Fruit fly (Drosophila melanogaster) whole organism, embryonic: ENCODE data around the gene CG13124.
A peak's percentile ranks its signal among the peaks of the same experiment; 100 is the strongest.

ENCODE experiments used
- Antp ChIP-seq: fragments of 200-800 bp; sonication (Bioruptor generic); optimal IDR thresholded peaks from 3 replicates; lab custom pipeline; 2016; ENCODE audit warnings: missing biosample characterization, missing genetic modification characterization
- Asciz ChIP-seq: fragments of 200-800 bp; sonication (Bioruptor generic); optimal IDR thresholded peaks from 2 replicates; lab custom pipeline; 2017; ENCODE audit warnings: missing biosample characterization, mild to moderate bottlenecking, missing genetic modification characterization, missing genetic modification reagents
- B-H1 ChIP-seq: fragments of 200-800 bp; sonication (Bioruptor generic); IDR thresholded peaks from 3 replicates; pipeline ENCODE4 v1.3.6; 2022; ENCODE audit warnings: missing biosample characterization, missing genetic modification characterization
- CG10274 ChIP-seq: fragments of 200-800 bp; sonication (Bioruptor generic); optimal IDR thresholded peaks from 3 replicates; lab custom pipeline; 2017; ENCODE audit warnings: missing biosample characterization, mild to moderate bottlenecking, missing genetic modification characterization
- CG12104 ChIP-seq: fragments of 200-800 bp; sonication (Bioruptor generic); optimal IDR thresholded peaks from 3 replicates; lab custom pipeline; 2016; ENCODE audit warnings: missing biosample characterization, missing genetic modification characterization
- CG12155 ChIP-seq: fragments of 200-800 bp; sonication (Bioruptor generic); optimal IDR thresholded peaks from 3 replicates; lab custom pipeline; 2016; ENCODE audit warnings: missing biosample characterization, missing genetic modification characterization
- CG13624 ChIP-seq: fragments of 200-800 bp; sonication (Bioruptor generic); optimal IDR thresholded peaks from 2 replicates; lab custom pipeline; 2016; ENCODE audit warnings: missing biosample characterization, missing genetic modification characterization
- CG14710 ChIP-seq: fragments of 200-800 bp; sonication (Bioruptor generic); optimal IDR thresholded peaks from 3 replicates; lab custom pipeline; 2019; ENCODE audit warnings: missing biosample characterization, mild to moderate bottlenecking, missing genetic modification characterization, moderate library complexity
- CG14860 ChIP-seq: fragments of 200-800 bp; sonication (Bioruptor generic); IDR thresholded peaks from 3 replicates; pipeline ENCODE4 v1.3.6; 2022; ENCODE audit warnings: missing biosample characterization, missing genetic modification characterization; ENCODE audit not compliant: partially characterized antibody
- CG15011 ChIP-seq: fragments of 200-800 bp; sonication (Bioruptor generic); optimal IDR thresholded peaks from 3 replicates; lab custom pipeline; 2018; ENCODE audit warnings: missing biosample characterization, mild to moderate bottlenecking, missing genetic modification characterization
- CG15269 ChIP-seq: fragments of 200-800 bp; sonication (Bioruptor generic); optimal IDR thresholded peaks from 2 replicates; lab custom pipeline; 2018; ENCODE audit warnings: missing biosample characterization, mild to moderate bottlenecking, missing genetic modification characterization, moderate library complexity
- CG16813 ChIP-seq: fragments of 200-800 bp; sonication (Bioruptor generic); IDR thresholded peaks from 3 replicates; pipeline ENCODE4 v1.3.6; 2022; ENCODE audit warnings: missing biosample characterization, missing genetic modification characterization; ENCODE audit not compliant: partially characterized antibody
- CG17912 ChIP-seq: fragments of 200-800 bp; sonication (Bioruptor generic); optimal IDR thresholded peaks from 2 replicates; lab custom pipeline; 2018; ENCODE audit warnings: missing biosample characterization, mild to moderate bottlenecking, missing genetic modification characterization
- CG2712 ChIP-seq: fragments of 200-800 bp; optimal IDR thresholded peaks from 3 replicates; lab custom pipeline; 2019; ENCODE audit warnings: missing biosample characterization, mild to moderate bottlenecking, missing genetic modification characterization, moderate library complexity
- CG3065 ChIP-seq: fragments of 200-800 bp; sonication (Bioruptor generic); optimal IDR thresholded peaks from 2 replicates; lab custom pipeline; 2016; ENCODE audit warnings: missing biosample characterization, missing genetic modification characterization
- CG31441 ChIP-seq: fragments of 200-800 bp; sonication (Bioruptor generic); IDR thresholded peaks from 2 replicates; pipeline ENCODE4 v1.3.6; 2022; ENCODE audit warnings: missing biosample characterization, missing genetic modification characterization
- CG34376 ChIP-seq: fragments of 200-800 bp; sonication (Bioruptor generic); optimal IDR thresholded peaks from 2 replicates; lab custom pipeline; 2018; ENCODE audit warnings: missing biosample characterization, mild to moderate bottlenecking, missing genetic modification characterization
- CG3838 ChIP-seq: fragments of 200-800 bp; sonication (Bioruptor generic); optimal IDR thresholded peaks from 3 replicates; lab custom pipeline; 2016; ENCODE audit warnings: missing biosample characterization, missing genetic modification characterization
- CG4707 ChIP-seq: fragments of 200-800 bp; sonication (Bioruptor generic); optimal IDR thresholded peaks from 2 replicates; lab custom pipeline; 2018; ENCODE audit warnings: missing biosample characterization, mild to moderate bottlenecking, missing genetic modification characterization, moderate library complexity
- CG5180 ChIP-seq: fragments of 200-800 bp; sonication (Bioruptor generic); optimal IDR thresholded peaks from 3 replicates; lab custom pipeline; 2017; ENCODE audit warnings: missing biosample characterization, missing genetic modification characterization, mild to moderate bottlenecking, moderate library complexity, missing genetic modification reagents
- CG7372 ChIP-seq: fragments of 200-800 bp; sonication (Bioruptor generic); IDR thresholded peaks from 2 replicates; pipeline ENCODE4 v1.3.6; 2022; ENCODE audit warnings: missing biosample characterization, missing genetic modification characterization
- CG8290 ChIP-seq, 3 experiments: fragments of 200-800 bp; sonication (Bioruptor generic); optimal IDR thresholded peaks; 2 replicates each; lab custom pipeline; 2016 to 2019; ENCODE audit warnings: missing biosample characterization in 3 of 3, missing genetic modification characterization in 3 of 3, mild to moderate bottlenecking in 2 of 3, moderate library complexity in 1 of 3
- Dp ChIP-seq: fragments of 200-800 bp; sonication (Bioruptor generic); optimal IDR thresholded peaks from 2 replicates; lab custom pipeline; 2018; ENCODE audit warnings: missing biosample characterization, mild to moderate bottlenecking, missing genetic modification characterization, moderate library complexity
- Ets65A ChIP-seq: fragments of 200-800 bp; sonication (Bioruptor generic); peaks from one replicate; lab custom pipeline; 2016; ENCODE audit warnings: missing biosample characterization, missing genetic modification characterization
- GATAe ChIP-seq: fragments of 200-800 bp; sonication (Bioruptor generic); conservative IDR thresholded peaks from 2 replicates; pipeline ENCODE4 v1.3.6; 2022; ENCODE audit warnings: missing biosample characterization, missing genetic modification characterization
- HmgZ ChIP-seq: fragments of 200-800 bp; sonication (Bioruptor generic); optimal IDR thresholded peaks from 2 replicates; lab custom pipeline; 2018; ENCODE audit warnings: missing biosample characterization, mild to moderate bottlenecking, missing genetic modification characterization
- MESR4 ChIP-seq: fragments of 200-800 bp; sonication (Bioruptor generic); optimal IDR thresholded peaks from 2 replicates; lab custom pipeline; 2018; ENCODE audit warnings: missing biosample characterization, mild to moderate bottlenecking, missing genetic modification characterization, moderate library complexity
- Mes4 ChIP-seq: fragments of 200-800 bp; sonication (Bioruptor generic); optimal IDR thresholded peaks from 2 replicates; lab custom pipeline; 2016; ENCODE audit warnings: missing biosample characterization, missing genetic modification characterization
- Myb ChIP-seq: fragments of 200-800 bp; sonication (Bioruptor generic); optimal IDR thresholded peaks from 2 replicates; lab custom pipeline; 2016; ENCODE audit warnings: missing biosample characterization, missing genetic modification characterization
- NC2β ChIP-seq: fragments of 200-800 bp; sonication (Bioruptor generic); optimal IDR thresholded peaks from 2 replicates; lab custom pipeline; 2016; ENCODE audit warnings: missing biosample characterization, missing genetic modification characterization
- Optix ChIP-seq: fragments of 200-800 bp; sonication (Bioruptor generic); IDR thresholded peaks from 3 replicates; pipeline ENCODE4 v1.3.6; 2022; ENCODE audit warnings: missing biosample characterization, missing genetic modification characterization
- Vsx1 ChIP-seq: fragments of 200-800 bp; sonication (Bioruptor generic); optimal IDR thresholded peaks from 2 replicates; lab custom pipeline; 2017; ENCODE audit warnings: missing biosample characterization, mild to moderate bottlenecking, missing genetic modification characterization, missing genetic modification reagents
- ap ChIP-seq: fragments of 200-800 bp; sonication (Bioruptor generic); IDR thresholded peaks from 2 replicates; pipeline ENCODE4 v1.3.6; 2022; ENCODE audit warnings: missing biosample characterization, missing genetic modification characterization
- cg ChIP-seq: fragments of 200-800 bp; sonication (Bioruptor generic); optimal IDR thresholded peaks from 3 replicates; lab custom pipeline; 2019; ENCODE audit warnings: missing biosample characterization, mild to moderate bottlenecking, missing genetic modification characterization, moderate library complexity
- chm ChIP-seq: fragments of 200-800 bp; sonication (Bioruptor generic); IDR thresholded peaks from 2 replicates; pipeline ENCODE4 v1.3.6; 2022; ENCODE audit warnings: missing biosample characterization, missing genetic modification characterization
- dan ChIP-seq: fragments of 200-800 bp; sonication (Bioruptor generic); IDR thresholded peaks from 2 replicates; pipeline ENCODE4 v1.3.6; 2022; ENCODE audit warnings: missing biosample characterization, missing genetic modification characterization
- emc ChIP-seq: fragments of 200-800 bp; sonication (Bioruptor generic); optimal IDR thresholded peaks from 2 replicates; lab custom pipeline; 2016; ENCODE audit warnings: missing biosample characterization, missing genetic modification characterization
- en ChIP-seq: fragments of 200-800 bp; sonication (Bioruptor generic); optimal IDR thresholded peaks from 2 replicates; lab custom pipeline; 2016; ENCODE audit warnings: missing biosample characterization, missing genetic modification characterization
- ftz-f1 ChIP-seq: fragments of 200-800 bp; sonication (Bioruptor generic); optimal IDR thresholded peaks from 2 replicates; lab custom pipeline; 2016; ENCODE audit warnings: missing biosample characterization, missing genetic modification characterization
- grau ChIP-seq: fragments of 200-800 bp; optimal IDR thresholded peaks from 3 replicates; lab custom pipeline; 2019; ENCODE audit warnings: missing biosample characterization, mild to moderate bottlenecking, missing genetic modification characterization, moderate library complexity
- gro ChIP-seq: fragments of 200-800 bp; sonication (Bioruptor generic); optimal IDR thresholded peaks from 2 replicates; lab custom pipeline; 2016; ENCODE audit warnings: missing biosample characterization, missing genetic modification characterization
- hb ChIP-seq: fragments of 200-800 bp; sonication (Bioruptor generic); IDR thresholded peaks from 3 replicates; pipeline ENCODE4 v1.3.6; 2022; ENCODE audit warnings: missing biosample characterization, missing genetic modification characterization; ENCODE audit not compliant: partially characterized antibody
- nerfin-2 ChIP-seq: fragments of 200-800 bp; sonication (Bioruptor generic); IDR thresholded peaks from 2 replicates; pipeline ENCODE4 v1.3.6; 2022; ENCODE audit warnings: missing biosample characterization, missing genetic modification characterization; ENCODE audit not compliant: partially characterized antibody
- nmo ChIP-seq: fragments of 200-800 bp; sonication (Bioruptor generic); optimal IDR thresholded peaks from 2 replicates; lab custom pipeline; 2018; ENCODE audit warnings: missing biosample characterization, mild to moderate bottlenecking, missing genetic modification characterization, moderate library complexity
- pum ChIP-seq: fragments of 200-800 bp; sonication (Bioruptor generic); optimal IDR thresholded peaks from 2 replicates; lab custom pipeline; 2016; ENCODE audit warnings: missing biosample characterization, missing genetic modification characterization
- sens-2 ChIP-seq: fragments of 200-800 bp; sonication (Bioruptor generic); IDR thresholded peaks from 2 replicates; pipeline ENCODE4 v1.3.6; 2022; ENCODE audit warnings: missing biosample characterization, missing genetic modification characterization
- tio ChIP-seq: fragments of 200-800 bp; sonication (Bioruptor generic); optimal IDR thresholded peaks from 2 replicates; lab custom pipeline; 2017; ENCODE audit warnings: missing biosample characterization, missing genetic modification characterization, inconsistent platforms
- tll ChIP-seq, 2 experiments: fragments of 200-800 bp in 1 of 2; fragments of >200 bp in 1 of 2; sonication (Bioruptor generic) in 1 of 2; optimal IDR thresholded peaks; 2 replicates each; lab custom pipeline; 2017 to 2019; ENCODE audit warnings: missing biosample characterization in 2 of 2, missing genetic modification characterization in 2 of 2, mild to moderate bottlenecking in 1 of 2, moderate library complexity in 1 of 2
- tna ChIP-seq: fragments of 200-800 bp; sonication (Bioruptor generic); IDR thresholded peaks from 2 replicates; pipeline ENCODE4 v1.3.6; 2022; ENCODE audit warnings: missing biosample characterization, missing genetic modification characterization; ENCODE audit not compliant: partially characterized antibody
- unpg ChIP-seq: fragments of 200-800 bp; sonication (Bioruptor generic); optimal IDR thresholded peaks from 3 replicates; lab custom pipeline; 2018; ENCODE audit warnings: missing biosample characterization, mild to moderate bottlenecking, missing genetic modification characterization, moderate library complexity

Gene CG13124

dm6 chr2L:9887856-9888269 lies 20.6 kb downstream of the CG13124 start, which contains the start of gene Fkbp59 (continued):
- TF ChIP-seq HmgZ (tag; lab: Kevin White, UChicago) (peak; percentile 60), MESR4 (peak; percentile 66), hb (peak; percentile 94), CG14860 (GFP tag; lab: Robert Waterston, UW) (peak; percentile 90), Antp (GFP tag; lab: Kevin White, UChicago) (no peak), CG12155 (GFP tag; lab: Kevin White, UChicago) (no peak), CG4707 (GFP tag; lab: Kevin White, UChicago) (no peak), Myb (GFP tag; lab: Kevin White, UChicago) (peak; percentile 39), CG14710 (tag; lab: Kevin White, UChicago) (peak; percentile 27), sens-2 (GFP tag; lab: Robert Waterston, UW) (no peak), nerfin-2 (GFP tag; lab: Robert Waterston, UW) (peak; percentile 96), CG7372 (GFP tag; lab: Robert Waterston, UW) (0 out of 2 replicates have a peak, but pooled peaks have one; percentile 10), B-H1 (GFP tag; lab: Robert Waterston, UW) (no peak), CG2712 (tag; lab: Kevin White, UChicago) (peak; percentile 51), CG34376 (GFP tag; lab: Kevin White, UChicago) (no peak), gro (GFP tag; lab: Kevin White, UChicago) (peak; percentile 21), Mes4 (GFP tag; lab: Kevin White, UChicago) (no peak), CG16813 (GFP tag; lab: Robert Waterston, UW) (peak; percentile 55), CG8290 (GFP tag; optimal IDR thresholded peaks at IDR 0.05; lab: Kevin White, UChicago) (peak; percentile 54), CG8290 (tag; optimal IDR thresholded peaks at IDR 0.05; lab: Kevin White, UChicago) (peak in 1 of 2 experiments; percentile 79), Ets65A (GFP tag; lab: Kevin White, UChicago) (no peak), tll (GFP tag; optimal IDR thresholded peaks at IDR 0.05; lab: Kevin White, UChicago) (no peak), CG31441 (GFP tag; lab: Robert Waterston, UW) (no peak), CG17912 (no peak), ftz-f1 (GFP tag; lab: Kevin White, UChicago) (no peak), grau (tag; lab: Kevin White, UChicago) (peak; percentile 22), ap (GFP tag; lab: Robert Waterston, UW) (no peak), emc (GFP tag; lab: Kevin White, UChicago) (no peak), CG5180 (GFP tag; lab: Kevin White, UChicago) (no peak), Vsx1 (GFP tag; lab: Kevin White, UChicago) (peak; percentile 99), CG10274 (no peak), CG15011 (GFP tag; lab: Kevin White, UChicago) (no peak), CG13624 (GFP tag; lab: Kevin White, UChicago) (no peak), Dp (GFP tag; lab: Kevin White, UChicago) (peak; percentile 42), Optix (GFP tag; lab: Robert Waterston, UW) (no peak), cg (GFP tag; lab: Kevin White, UChicago) (no peak), unpg (GFP tag; lab: Kevin White, UChicago) (no peak), CG15269 (tag; lab: Kevin White, UChicago) (no peak), chm (GFP tag; lab: Robert Waterston, UW) (no peak), nmo (peak; percentile 17), CG3838 (GFP tag; lab: Kevin White, UChicago) (no peak), tna (GFP tag; lab: Robert Waterston, UW) (peak; percentile 99), Asciz (no peak), CG12104 (GFP tag; lab: Kevin White, UChicago) (no peak), dan (GFP tag; lab: Robert Waterston, UW) (no peak), pum (no peak), en (GFP tag; lab: Kevin White, UChicago) (no peak), GATAe (GFP tag; lab: Robert Waterston, UW) (no peak), NC2β (GFP tag; lab: Kevin White, UChicago) (no peak), CG3065 (GFP tag; lab: Kevin White, UChicago) (no peak), tio (GFP tag; lab: Kevin White, UChicago) (no peak)
